Fruit fly (Drosophila melanogaster): ENCODE data around the gene CG14695.
A peak's percentile ranks its signal among the peaks of the same experiment; 100 is the strongest.

CG14695 gene

DNA sequence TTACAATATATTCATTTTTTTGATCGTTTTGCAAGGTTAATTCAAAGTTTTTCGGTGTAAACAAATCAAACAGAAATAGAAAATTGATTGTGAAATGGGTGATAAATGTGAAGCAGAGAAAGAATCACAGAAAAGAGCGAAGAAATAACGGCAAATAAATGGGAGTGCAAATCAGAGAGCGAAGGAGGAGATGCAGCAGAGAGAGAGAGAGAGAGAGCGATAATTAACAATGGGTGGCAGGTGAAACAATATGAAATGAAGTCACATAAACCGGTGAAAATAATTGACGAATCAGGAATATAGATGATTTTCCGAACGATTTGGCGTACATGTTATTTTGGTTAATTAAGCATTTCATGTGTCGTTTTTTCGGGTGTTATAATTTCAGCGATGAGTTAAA lies 15.2 kb downstream of the CG14695 start:
- no peak for TF ChIP-seq bab1 (GFP tag; optimal IDR thresholded peaks at IDR 0.05)
- no peak for TF ChIP-seq cic (GFP tag; optimal IDR thresholded peaks at IDR 0.05)
- TF ChIP-seq ovo (GFP tag; optimal IDR thresholded peaks at IDR 0.05): peak; percentile 41

DNA sequence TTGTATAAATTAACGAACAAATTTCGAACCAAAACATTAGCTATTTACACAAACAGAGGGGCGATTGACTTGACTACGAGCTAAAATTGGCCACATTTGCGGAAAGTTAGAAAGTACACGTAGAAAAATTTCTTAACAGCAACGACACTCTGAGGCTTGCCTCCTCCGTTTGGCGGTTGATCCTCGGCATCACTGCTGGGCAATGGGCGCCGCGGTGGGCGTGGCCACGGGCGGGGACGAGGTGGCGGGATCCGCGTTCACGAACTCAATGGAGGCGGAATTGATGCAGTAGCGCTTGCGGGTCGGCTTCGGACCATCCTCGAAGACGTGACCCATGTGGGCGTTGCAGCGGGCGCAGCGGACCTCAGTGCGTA lies 15.7 kb downstream of the CG14695 start:
- TF ChIP-seq Clk (GFP tag; optimal IDR thresholded peaks at IDR 0.05) (no peak), CG1620 (GFP tag; optimal IDR thresholded peaks at IDR 0.05) (peak; percentile 10), CG33017 (tag; optimal IDR thresholded peaks at IDR 0.05) (peak; percentile 6), Crg-1 (GFP tag; optimal IDR thresholded peaks at IDR 0.05) (no peak), bab1 (GFP tag; optimal IDR thresholded peaks at IDR 0.05) (no peak), CG12768 (GFP tag; optimal IDR thresholded peaks at IDR 0.05) (no peak), ovo (GFP tag; optimal IDR thresholded peaks at IDR 0.05) (no peak)

dm6 chr3R:10862773-10863445 lies 16.2 kb downstream of the CG14695 start, which contains the start of gene CG6574:
TSS of gene CG6574 (minus strand) at chr3R:10862988.
- TF ChIP-seq CG11617 (GFP tag; optimal IDR thresholded peaks at IDR 0.05) (peak; percentile 54), CG14711 (tag; optimal IDR thresholded peaks at IDR 0.05) (peak; percentile 5), bab1 (GFP tag; optimal IDR thresholded peaks at IDR 0.05) (peak; percentile 64), Clk (GFP tag; optimal IDR thresholded peaks at IDR 0.05) (peak; percentile 18), CG12768 (GFP tag; optimal IDR thresholded peaks at IDR 0.05) (peak; percentile 44), Mnt (GFP tag; optimal IDR thresholded peaks at IDR 0.05) (peak; percentile 90), cic (GFP tag; optimal IDR thresholded peaks at IDR 0.05) (peak; percentile 87), kay (GFP tag; ENCODE audit: borderline replicate concordance) (no peak), Hr96 (GFP tag; optimal IDR thresholded peaks at IDR 0.05) (no peak)

- TF ChIP-seq bab1 (GFP tag; optimal IDR thresholded peaks at IDR 0.05) (no peak), CG1620 (GFP tag; optimal IDR thresholded peaks at IDR 0.05) (no peak), cnc (optimal IDR thresholded peaks at IDR 0.05) (no peak), Mnt (GFP tag; optimal IDR thresholded peaks at IDR 0.05) (no peak), tj (GFP tag; optimal IDR thresholded peaks at IDR 0.05) (no peak), Clk (GFP tag; optimal IDR thresholded peaks at IDR 0.05) (no peak)
These were observed 19.4 kb downstream of the CG14695 start, which contains the start of gene CG14694 for dm6 chr3R:10859713-10860112. TSS of gene CG14694 (minus strand) at chr3R:10859813.

dm6 chr3R:10856618-10857017 lies 22.5 kb downstream of the CG14695 start, which contains the start of gene CG4570:
TSS of gene CG4570 (plus strand) at chr3R:10856807.
- TF ChIP-seq pad (GFP tag; optimal IDR thresholded peaks at IDR 0.05) (peak; percentile 11), ovo (GFP tag; optimal IDR thresholded peaks at IDR 0.05) (peak; percentile 23), CG14711 (tag; optimal IDR thresholded peaks at IDR 0.05) (peak; percentile 13), Clk (GFP tag; optimal IDR thresholded peaks at IDR 0.05) (no peak)

- TF ChIP-seq Mnt (GFP tag; optimal IDR thresholded peaks at IDR 0.05) (peak; percentile 29), CG11617 (GFP tag; optimal IDR thresholded peaks at IDR 0.05) (peak; percentile 51), bab1 (GFP tag; optimal IDR thresholded peaks at IDR 0.05) (peak; percentile 7), CG7101 (tag; optimal IDR thresholded peaks at IDR 0.05) (peak; percentile 5), CG12768 (GFP tag; optimal IDR thresholded peaks at IDR 0.05) (peak; percentile 74), pad (GFP tag; optimal IDR thresholded peaks at IDR 0.05) (peak; percentile 83), tj (GFP tag; optimal IDR thresholded peaks at IDR 0.05) (peak; percentile 28), CG5204 (GFP tag; optimal IDR thresholded peaks at IDR 0.05) (no peak), cic (GFP tag; optimal IDR thresholded peaks at IDR 0.05) (peak; percentile 17), cnc (optimal IDR thresholded peaks at IDR 0.05) (peak in 1 of 2 experiments; percentile 43), Clk (GFP tag; optimal IDR thresholded peaks at IDR 0.05) (no peak), Hr96 (GFP tag; optimal IDR thresholded peaks at IDR 0.05) (no peak)
These were observed 24.8 kb downstream of the CG14695 start, which contains the start of the genes CG6567 and CG4511 for dm6 chr3R:10854243-10854874. TSS of gene CG6567 (minus strand) at chr3R:10854451. TSS of gene CG4511 (plus strand) at chr3R:10854501.

- TF ChIP-seq tj (GFP tag; optimal IDR thresholded peaks at IDR 0.05) (no peak), pad (GFP tag; optimal IDR thresholded peaks at IDR 0.05) (peak; percentile 100)
These were observed 26.8 kb downstream of the CG14695 start, which contains the start of gene CG4565 for dm6 chr3R:10852232-10852774. TSS of gene CG4565 (plus strand) at chr3R:10852724.

dm6 chr3R:10850636-10851035 lies 28.5 kb downstream of the CG14695 start:
- TF ChIP-seq CG33017 (tag; optimal IDR thresholded peaks at IDR 0.05) (no peak), toe (GFP tag; optimal IDR thresholded peaks at IDR 0.05) (no peak), CG12768 (GFP tag; optimal IDR thresholded peaks at IDR 0.05) (no peak), bab1 (GFP tag; optimal IDR thresholded peaks at IDR 0.05) (no peak), CG5204 (GFP tag; optimal IDR thresholded peaks at IDR 0.05) (no peak), CG14711 (tag; optimal IDR thresholded peaks at IDR 0.05) (no peak), Mnt (GFP tag; optimal IDR thresholded peaks at IDR 0.05) (no peak), Clk (GFP tag; optimal IDR thresholded peaks at IDR 0.05) (no peak), kay (GFP tag; ENCODE audit: borderline replicate concordance) (no peak), cic (GFP tag; optimal IDR thresholded peaks at IDR 0.05) (no peak), CG7101 (tag; optimal IDR thresholded peaks at IDR 0.05) (no peak), Hr96 (GFP tag; optimal IDR thresholded peaks at IDR 0.05) (no peak), tj (GFP tag; optimal IDR thresholded peaks at IDR 0.05) (no peak), CG1620 (GFP tag; optimal IDR thresholded peaks at IDR 0.05) (no peak), cnc (optimal IDR thresholded peaks at IDR 0.05) (no peak), Crg-1 (GFP tag; optimal IDR thresholded peaks at IDR 0.05) (no peak), CG7045 (GFP tag; optimal IDR thresholded peaks at IDR 0.05) (no peak)
